Worm (Caenorhabditis elegans): Measurements from ENCODE around the gene egg-1.

egg-1 gene

DNA sequence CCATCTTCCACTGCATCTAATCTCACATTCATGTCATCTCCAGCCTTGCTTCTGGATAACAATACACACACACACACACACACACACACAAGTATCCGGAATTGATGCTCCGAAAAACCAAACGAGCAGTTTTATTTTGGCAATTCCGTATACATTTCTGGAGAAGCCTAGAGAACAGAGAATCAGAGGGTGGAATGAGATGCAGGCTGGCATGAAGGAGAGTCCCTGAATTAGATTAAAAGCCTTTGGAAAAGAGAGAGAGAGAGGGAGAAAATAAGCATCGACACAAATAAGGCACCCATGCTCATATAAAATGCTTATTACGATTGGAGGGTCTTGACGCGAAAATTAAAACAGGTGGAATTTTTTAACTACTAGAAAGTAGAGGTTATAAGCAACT lies 32.7 kb downstream of the egg-1 start:
- TF ChIP-seq unc-62 (GFP tag; optimal IDR thresholded peaks at IDR 0.05): no peak

DNA sequence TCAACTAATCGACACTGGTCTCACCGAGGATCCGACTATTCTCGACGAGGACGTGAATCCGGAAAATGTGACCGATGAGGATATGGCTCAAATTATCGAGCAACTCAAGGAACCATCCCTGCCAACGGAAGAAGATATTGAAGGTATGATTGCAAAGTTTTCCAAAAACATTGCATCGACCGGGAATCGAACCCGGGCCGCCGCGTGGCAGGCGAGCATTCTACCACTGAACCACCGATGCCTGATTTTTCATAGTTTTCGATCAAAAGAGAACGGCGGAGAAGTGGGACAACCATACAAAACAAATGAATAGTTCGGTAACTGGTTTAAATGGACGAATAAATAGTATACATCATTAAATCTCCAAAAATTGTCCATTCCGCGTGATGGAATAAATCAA lies 33.9 kb downstream of the egg-1 start:
- no peak for TF ChIP-seq unc-62 (GFP tag; optimal IDR thresholded peaks at IDR 0.05)

DNA sequence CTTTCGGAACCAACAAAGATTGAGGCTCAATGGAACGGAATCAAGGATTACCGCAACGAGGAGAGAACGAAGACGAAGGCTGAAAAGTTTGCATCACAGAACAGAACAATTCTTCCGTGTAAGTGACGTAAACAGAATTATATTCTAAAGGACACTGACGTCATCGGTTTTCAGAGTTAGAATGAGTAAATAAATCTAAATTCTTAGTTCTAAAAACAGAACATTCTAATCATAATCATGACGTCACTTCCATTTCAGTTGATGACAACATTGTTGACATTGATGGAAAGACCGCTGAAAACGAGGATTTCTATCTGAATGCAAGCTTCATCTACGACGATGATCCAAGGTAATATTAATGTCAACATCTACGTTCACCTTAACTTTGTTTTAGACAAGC lies 36.0 kb downstream of the egg-1 start:
- no peak for TF ChIP-seq unc-62 (GFP tag; optimal IDR thresholded peaks at IDR 0.05)

DNA sequence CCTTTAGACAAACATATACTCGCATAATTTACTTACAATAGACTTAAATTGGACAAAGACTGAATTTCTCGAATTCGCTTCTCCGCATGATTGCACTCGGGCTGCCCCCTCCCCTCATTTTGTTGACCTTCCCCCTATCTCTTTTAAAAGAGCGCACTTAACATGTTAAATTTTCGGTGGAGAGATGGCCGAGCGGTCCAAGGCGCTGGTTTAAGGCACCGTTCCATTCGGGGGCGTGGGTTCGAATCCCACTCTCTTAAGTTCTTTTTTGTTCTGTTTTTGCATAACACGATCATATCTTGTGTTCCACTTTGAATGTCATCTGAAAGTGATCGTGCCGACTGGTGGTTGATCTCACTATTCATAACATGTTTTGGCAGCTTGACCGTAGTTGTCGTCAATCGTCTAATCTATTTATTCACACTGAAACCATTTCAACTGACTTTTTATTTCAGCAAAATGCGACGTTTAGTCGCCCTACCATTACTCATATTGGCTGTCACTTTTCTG lies 41.8 kb downstream of the egg-1 start, which contains the start of gene cutl-23:
TSS of gene cutl-23 (plus strand) at position 460 of the 510 bp plus-strand sequence.
- TF ChIP-seq unc-62 (GFP tag; optimal IDR thresholded peaks at IDR 0.05): no peak
